Fruit fly (Drosophila melanogaster): ENCODE measurements around the gene tws.

tws gene

DNA sequence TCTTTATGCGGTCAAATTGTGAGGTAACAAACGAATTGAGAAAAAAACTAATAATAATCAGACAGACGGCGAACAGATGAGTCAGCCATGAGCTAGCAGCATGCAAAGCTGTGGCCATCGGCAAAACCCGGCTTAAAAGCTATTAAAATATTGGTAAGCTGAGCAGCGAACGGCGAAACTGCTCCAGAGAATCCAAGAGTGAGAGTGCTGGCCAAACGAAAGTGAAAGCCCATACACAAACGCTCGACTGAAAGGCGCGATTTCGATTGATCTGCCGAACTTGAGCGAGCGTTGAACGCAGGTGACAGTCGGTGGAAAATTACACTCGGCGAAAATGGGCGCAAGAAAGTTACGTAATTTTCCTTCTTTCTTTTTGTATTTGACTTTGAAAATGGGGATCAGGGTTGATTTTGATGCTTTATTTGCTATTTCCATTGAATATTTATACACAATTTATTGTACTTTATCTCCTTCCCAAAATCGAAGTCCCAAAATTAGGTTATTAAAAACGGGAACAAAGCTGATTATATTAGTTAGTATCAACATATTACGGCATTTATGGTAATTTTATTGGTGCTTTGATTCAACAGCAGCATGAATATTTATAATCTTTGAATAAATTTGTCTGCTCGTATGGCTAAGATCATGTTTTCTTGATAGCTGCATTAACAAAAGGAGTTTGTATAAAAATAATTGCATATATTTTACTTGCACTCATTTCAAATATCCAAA is 10.3 kb upstream of the tws start (continued):
- TF ChIP-seq CG10669 (GFP tag; optimal IDR thresholded peaks at IDR 0.05) (no peak), CG6163 (GFP tag; IDR thresholded peaks at IDR 0.05) (0 out of 3 replicates have a peak, but pooled peaks have one; percentile 22), acj6 (GFP tag; optimal IDR thresholded peaks at IDR 0.05) (no peak), vri (GFP tag; optimal IDR thresholded peaks at IDR 0.05) (no peak), Eip75B (GFP tag; optimal IDR thresholded peaks at IDR 0.05) (no peak), net (GFP tag; optimal IDR thresholded peaks at IDR 0.05) (no peak), fkh (GFP tag; optimal IDR thresholded peaks at IDR 0.05) (no peak), eg (GFP tag; IDR thresholded peaks at IDR 0.05) (0 out of 3 replicates have a peak, but pooled peaks have one; percentile 17), cyc (GFP tag; optimal IDR thresholded peaks at IDR 0.05) (no peak), CG4318 (GFP tag; optimal IDR thresholded peaks at IDR 0.05) (peak; percentile 58), CG8319 (GFP tag; optimal IDR thresholded peaks at IDR 0.05) (no peak), Smox (GFP tag; optimal IDR thresholded peaks at IDR 0.05) (no peak), CG6854 (GFP tag; optimal IDR thresholded peaks at IDR 0.05) (no peak)

DNA sequence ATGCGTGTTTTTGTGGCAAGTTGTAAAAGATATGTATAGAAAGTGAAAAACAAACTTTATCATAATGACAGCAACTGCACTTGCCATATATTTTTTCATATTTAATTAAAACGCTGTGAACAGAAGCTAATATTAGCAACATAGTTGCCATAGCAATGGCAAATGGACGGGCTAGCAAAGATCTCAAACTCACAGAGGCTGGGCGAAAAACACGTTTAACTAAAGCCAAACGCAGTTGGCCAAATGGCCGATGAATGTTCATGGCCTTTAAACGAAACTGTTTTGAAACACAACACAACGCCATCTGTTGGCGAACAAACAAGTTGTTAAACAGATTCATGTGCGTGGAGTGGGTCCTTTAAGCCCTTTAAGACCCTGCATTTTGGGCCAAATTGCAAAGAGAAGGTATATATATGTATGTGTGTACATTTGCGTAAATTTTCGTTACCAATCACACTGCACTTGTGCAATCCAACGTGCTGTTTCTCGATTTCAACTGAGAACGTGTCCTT is 8.9 kb upstream of the tws start:
- TF ChIP-seq Sox15 (GFP tag; optimal IDR thresholded peaks at IDR 0.05) (no peak), Eip78C (GFP tag) (no peak), CG6808 (GFP tag; optimal IDR thresholded peaks at IDR 0.05) (peak; percentile 16), CG4318 (GFP tag; optimal IDR thresholded peaks at IDR 0.05) (no peak), fd59A (GFP tag; optimal IDR thresholded peaks at IDR 0.05) (no peak), topi (GFP tag; optimal IDR thresholded peaks at IDR 0.05) (no peak), CG3919 (GFP tag; optimal IDR thresholded peaks at IDR 0.05) (no peak), pdm3 (GFP tag; optimal IDR thresholded peaks at IDR 0.05) (no peak), Lpt (GFP tag; optimal IDR thresholded peaks at IDR 0.05) (no peak), CG1621 (tag; optimal IDR thresholded peaks at IDR 0.05) (no peak), spab (GFP tag; optimal IDR thresholded peaks at IDR 0.05) (no peak), Eip93F (GFP tag; optimal IDR thresholded peaks at IDR 0.05) (no peak), CG31627 (GFP tag; optimal IDR thresholded peaks at IDR 0.05) (no peak), dsx (GFP tag; optimal IDR thresholded peaks at IDR 0.05; ENCODE audit: poor library complexity, severe bottlenecking) (peak; percentile 81), net (GFP tag; optimal IDR thresholded peaks at IDR 0.05) (no peak), Blimp-1 (GFP tag; optimal IDR thresholded peaks at IDR 0.05) (no peak)

DNA sequence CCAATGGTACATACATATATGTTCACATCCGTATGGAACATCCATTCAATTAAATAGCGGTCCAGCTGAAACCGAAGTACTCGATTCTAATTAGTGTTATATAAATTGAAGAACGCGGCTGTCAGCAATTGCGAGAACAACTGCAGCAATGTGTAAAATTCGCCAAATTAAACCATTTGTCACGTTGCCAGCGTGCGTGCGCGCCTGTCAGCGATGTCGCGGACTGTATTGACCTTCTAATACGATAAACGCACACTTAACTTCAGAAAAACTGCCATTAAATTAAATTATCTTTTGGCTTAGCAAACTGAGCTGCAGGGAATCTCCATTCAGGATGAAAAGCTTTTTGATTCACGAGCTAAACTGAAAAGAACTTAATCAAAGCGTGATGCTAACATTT is 7.6 kb upstream of the tws start:
- TF ChIP-seq Eip78C (GFP tag) (peak; percentile 29), fd59A (GFP tag; optimal IDR thresholded peaks at IDR 0.05) (no peak)

DNA sequence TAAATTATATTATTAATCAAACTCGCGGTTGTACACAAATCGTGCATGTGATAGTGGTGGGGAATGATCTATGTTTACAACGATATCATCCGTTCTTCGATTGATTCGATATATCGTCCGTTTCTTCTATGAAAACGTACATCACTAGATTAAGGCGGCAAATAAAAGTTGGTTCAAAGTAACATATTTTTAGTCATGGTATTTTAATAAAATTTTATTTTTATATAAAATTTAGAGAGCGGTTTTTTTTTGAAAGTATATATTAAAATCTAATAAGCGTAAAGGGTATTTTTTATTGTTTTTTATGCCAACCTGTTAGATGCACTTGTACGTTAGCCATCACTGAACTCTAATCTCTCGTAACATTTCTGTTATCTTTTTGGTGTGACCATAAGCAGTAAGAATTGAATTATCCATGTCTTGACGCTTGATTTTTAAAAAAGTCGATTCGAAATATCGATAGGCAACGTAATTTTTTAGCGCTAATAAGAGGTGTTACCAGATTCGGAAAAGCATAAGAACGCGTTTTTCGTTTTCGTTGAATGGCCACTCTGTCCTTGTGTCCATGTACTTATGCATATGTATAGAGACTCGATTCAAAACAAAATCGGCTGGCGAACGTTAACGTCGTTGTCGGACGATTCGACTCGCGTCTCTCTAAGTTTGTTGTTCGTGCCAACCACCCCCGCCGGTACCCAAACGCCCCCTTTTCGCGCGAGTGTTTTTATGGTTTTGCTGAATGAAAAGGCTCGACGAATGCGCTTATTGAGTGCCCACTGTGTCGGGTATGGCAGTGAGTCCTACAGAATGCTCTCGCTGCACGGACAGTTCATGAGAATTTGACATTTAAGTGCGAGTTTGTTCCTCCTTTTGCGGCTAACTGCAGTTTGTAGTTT is 4.8 kb upstream of the tws start, which contains the start of the genes TAF1B and Invadolysin:
Gene TAF1B (minus strand): TSS at position 82 of the 896 bp plus-strand sequence.
Gene Invadolysin (plus strand): TSS at position 566 of the 896 bp plus-strand sequence.
- TF ChIP-seq eg (GFP tag; IDR thresholded peaks at IDR 0.05) (peak; percentile 19; the same call in 1 of the 3 replicates), Eip75B (GFP tag; optimal IDR thresholded peaks at IDR 0.05) (peak; percentile 43), Hr4 (GFP tag; optimal IDR thresholded peaks at IDR 0.05) (peak; percentile 42), Eip93F (GFP tag; optimal IDR thresholded peaks at IDR 0.05) (peak; percentile 65), CG6163 (GFP tag; IDR thresholded peaks at IDR 0.05) (peak; percentile 21; the same call in 1 of the 3 replicates), Lpt (GFP tag; optimal IDR thresholded peaks at IDR 0.05) (no peak), fkh (GFP tag; optimal IDR thresholded peaks at IDR 0.05) (peak; percentile 13), ss (GFP tag; optimal IDR thresholded peaks at IDR 0.05) (peak; percentile 31 to 41), CG9139 (GFP tag; optimal IDR thresholded peaks at IDR 0.05) (no peak), Smox (GFP tag; optimal IDR thresholded peaks at IDR 0.05) (peak; percentile 61), esn (GFP tag; optimal IDR thresholded peaks at IDR 0.05) (peak; percentile 54), Hr39 (GFP tag; optimal IDR thresholded peaks at IDR 0.05) (peak; percentile 41), net (GFP tag; optimal IDR thresholded peaks at IDR 0.05) (peak; percentile 49), Hr38 (GFP tag; optimal IDR thresholded peaks at IDR 0.05) (no peak), CG8319 (GFP tag; optimal IDR thresholded peaks at IDR 0.05) (peak; percentile 23), vri (GFP tag; optimal IDR thresholded peaks at IDR 0.05) (peak; percentile 30), CG6792 (GFP tag; optimal IDR thresholded peaks at IDR 0.05) (no peak), CG11762 (GFP tag; optimal IDR thresholded peaks at IDR 0.05; ENCODE audit: insufficient read depth) (no peak), Eip78C (GFP tag) (peak; percentile 84), CG32006 (GFP tag; optimal IDR thresholded peaks at IDR 0.05) (no peak), CG3919 (GFP tag; optimal IDR thresholded peaks at IDR 0.05) (peak; percentile 54), Ets21C (GFP tag; optimal IDR thresholded peaks at IDR 0.05) (peak; percentile 40), achi (GFP tag; optimal IDR thresholded peaks at IDR 0.05) (peak; percentile 10), CG7368 (GFP tag; optimal IDR thresholded peaks at IDR 0.05) (peak; percentile 13), dsx (GFP tag; optimal IDR thresholded peaks at IDR 0.05; ENCODE audit: poor library complexity, severe bottlenecking) (peak; percentile 76), fd85E (GFP tag; optimal IDR thresholded peaks at IDR 0.05) (no peak)

Data from whole organism, prepupa.